Worm (Caenorhabditis elegans) whole organism, mixed stage, embryonic: Measurements from ENCODE around the gene sre-19.

Experiments
- M03D4.4 ChIP-seq: sonication (generic microtip); optimal IDR thresholded peaks from 2 replicates; lab custom pipeline; 2017; ENCODE audit warnings: mild to moderate bottlenecking, missing genetic modification characterization, missing compliant biosample characterization
- bed-3 ChIP-seq: fragments of 200-800 bp; sonication (Bioruptor generic); optimal IDR thresholded peaks from 3 replicates; lab custom pipeline; 2018; ENCODE audit warnings: mild to moderate bottlenecking, missing genetic modification characterization, moderate library complexity, missing compliant biosample characterization
- ceh-39 ChIP-seq: fragments of 150-350 bp; optimal IDR thresholded peaks from 2 replicates; lab custom pipeline; 2014; ENCODE audit warnings: missing biosample characterization, missing genetic modification characterization
- ceh-43 ChIP-seq: fragments of 200-800 bp; sonication (Bioruptor generic); optimal IDR thresholded peaks from 2 replicates; lab custom pipeline; 2018; ENCODE audit warnings: mild to moderate bottlenecking, missing genetic modification characterization, moderate library complexity, missing compliant biosample characterization
- ceh-83 ChIP-seq: fragments of 200-800 bp; sonication (Bioruptor generic); optimal IDR thresholded peaks from 2 replicates; lab custom pipeline; 2018; ENCODE audit warnings: mild to moderate bottlenecking, missing genetic modification characterization, missing compliant biosample characterization
- ces-1 ChIP-seq: fragments of 150-350 bp; optimal IDR thresholded peaks from 2 replicates; lab custom pipeline; 2014; ENCODE audit warnings: missing biosample characterization, missing genetic modification reagents, missing genetic modification characterization
- drap-1 ChIP-seq: fragments of 200-800 bp; sonication (Bioruptor generic); optimal IDR thresholded peaks from 3 replicates; lab custom pipeline; 2018; ENCODE audit warnings: mild to moderate bottlenecking, missing genetic modification characterization, missing compliant biosample characterization
- elt-1 ChIP-seq: sonication (generic microtip); optimal IDR thresholded peaks from 2 replicates; lab custom pipeline; 2017; ENCODE audit warnings: missing genetic modification characterization, mild to moderate bottlenecking, missing compliant biosample characterization, antibody characterized with exemption, moderate library complexity, borderline replicate concordance; ENCODE audit not compliant: insufficient read depth
- elt-3 ChIP-seq: fragments of 150-350 bp; optimal IDR thresholded peaks from 2 replicates; lab custom pipeline; 2014; ENCODE audit warnings: missing biosample characterization, missing genetic modification characterization
- ham-2 ChIP-seq: fragments of 200-800 bp; sonication (Bioruptor generic); optimal IDR thresholded peaks from 2 replicates; lab custom pipeline; 2018; ENCODE audit warnings: mild to moderate bottlenecking, missing genetic modification characterization, missing compliant biosample characterization
- hlh-1 ChIP-seq: fragments of 150-350 bp; optimal IDR thresholded peaks from 2 replicates; lab custom pipeline; 2014; ENCODE audit warnings: missing biosample characterization, missing genetic modification reagents, missing genetic modification characterization
- lin-13 ChIP-seq: fragments of 150-350 bp; optimal IDR thresholded peaks from 2 replicates; lab custom pipeline; 2014; ENCODE audit warnings: missing biosample characterization, missing genetic modification characterization
- lin-32 ChIP-seq: fragments of 200-800 bp; sonication (Bioruptor generic); optimal IDR thresholded peaks from 2 replicates; lab custom pipeline; 2018; ENCODE audit warnings: mild to moderate bottlenecking, missing genetic modification characterization, missing compliant biosample characterization
- lsy-2 ChIP-seq: fragments of 150-350 bp; optimal IDR thresholded peaks from 2 replicates; lab custom pipeline; 2014; ENCODE audit warnings: missing biosample characterization, missing genetic modification characterization
- mab-5 ChIP-seq: fragments of 150-350 bp; optimal IDR thresholded peaks from 2 replicates; lab custom pipeline; 2014; ENCODE audit warnings: missing biosample characterization, missing genetic modification characterization
- mep-1 ChIP-seq: fragments of 150-350 bp; optimal IDR thresholded peaks from 2 replicates; lab custom pipeline; 2017; ENCODE audit warnings: missing biosample characterization, missing genetic modification reagents, missing genetic modification characterization, inconsistent platforms
- mls-2 ChIP-seq: sonication (generic microtip); optimal IDR thresholded peaks from 2 replicates; lab custom pipeline; 2016; ENCODE audit warnings: mild to moderate bottlenecking, missing genetic modification characterization, moderate library complexity, missing compliant biosample characterization
- nhr-2 ChIP-seq: fragments of 150-350 bp; optimal IDR thresholded peaks from 2 replicates; lab custom pipeline; 2014; ENCODE audit warnings: missing biosample characterization, missing genetic modification characterization
- nhr-237 ChIP-seq: fragments of 150-350 bp; optimal IDR thresholded peaks from 2 replicates; lab custom pipeline; 2014; ENCODE audit warnings: missing biosample characterization, missing genetic modification characterization
- nhr-28 ChIP-seq: fragments of 150-350 bp; optimal IDR thresholded peaks from 2 replicates; lab custom pipeline; 2014; ENCODE audit warnings: missing biosample characterization, missing genetic modification characterization
- snpc-4 ChIP-seq: fragments of 150-350 bp; optimal IDR thresholded peaks from 2 replicates; lab custom pipeline; 2014; ENCODE audit warnings: missing biosample characterization, missing genetic modification characterization
- sptf-1 ChIP-seq: sonication (generic microtip); optimal IDR thresholded peaks from 2 replicates; lab custom pipeline; 2017; ENCODE audit warnings: mild to moderate bottlenecking, missing genetic modification characterization, moderate library complexity, missing compliant biosample characterization
- tbx-8 ChIP-seq: fragments of 200-800 bp; sonication (Bioruptor generic); optimal IDR thresholded peaks from 2 replicates; lab custom pipeline; 2018; ENCODE audit warnings: mild to moderate bottlenecking, missing genetic modification characterization, moderate library complexity, missing compliant biosample characterization
- unc-120 ChIP-seq: sonication (generic microtip); optimal IDR thresholded peaks from 2 replicates; lab custom pipeline; 2017; ENCODE audit warnings: missing genetic modification characterization, missing compliant biosample characterization; ENCODE audit not compliant: poor library complexity, severe bottlenecking
- unc-39 ChIP-seq: fragments of 150-350 bp; optimal IDR thresholded peaks from 2 replicates; lab custom pipeline; 2014; ENCODE audit warnings: missing biosample characterization, missing genetic modification characterization
- unc-62 ChIP-seq: fragments of 150-350 bp; optimal IDR thresholded peaks from 2 replicates; lab custom pipeline; 2014; ENCODE audit warnings: missing biosample characterization, missing genetic modification reagents, missing genetic modification characterization
- zip-8 ChIP-seq: fragments of 150-350 bp; optimal IDR thresholded peaks from 2 replicates; lab custom pipeline; 2014; ENCODE audit warnings: missing biosample characterization, missing genetic modification characterization
- ztf-11 ChIP-seq: fragments of 150-350 bp; optimal IDR thresholded peaks from 2 replicates; lab custom pipeline; 2014; ENCODE audit warnings: missing biosample characterization, missing genetic modification characterization

Gene sre-19

ce11 chrIV:12229679-12230078 is 9.1 kb downstream of the sre-19 start, which contains the start of gene sre-18:
Gene sre-18, minus strand, starts transcription at chrIV:12229779.
- TF ChIP-seq bed-3 (GFP tag; lab: Kevin White, UChicago), result no peak
- no peak for TF ChIP-seq mep-1 (tag; lab: Kevin White, UChicago)
- TF ChIP-seq, all 35 proteins: peak for 0

- TF ChIP-seq ztf-11 (tag; lab: Kevin White, UChicago) (no peak), ceh-43 (GFP tag; lab: Kevin White, UChicago) (no peak), nhr-28 (tag; lab: Kevin White, UChicago) (no peak), elt-3 (tag; lab: Kevin White, UChicago) (no peak), zip-8 (tag; lab: Kevin White, UChicago) (no peak), ceh-83 (GFP tag; lab: Kevin White, UChicago) (no peak), bed-3 (GFP tag; lab: Kevin White, UChicago) (no peak)
Measured at ce11 chrIV:12227012-12227411, 11.7 kb downstream of the sre-19 start, which contains the start of gene mlt-3. Gene mlt-3, minus strand, starts transcription at chrIV:12227112.

- no peak for TF ChIP-seq mab-5 (tag; lab: Kevin White, UChicago)
- TF ChIP-seq snpc-4 (tag; lab: Kevin White, UChicago), result no peak
- no peak for TF ChIP-seq ztf-11 (tag; lab: Kevin White, UChicago)
- TF ChIP-seq mls-2 (tag; lab: Kevin White, UChicago), result no peak
- TF ChIP-seq M03D4.4 (tag; lab: Kevin White, UChicago), result no peak
- TF ChIP-seq sptf-1, result no peak
- TF ChIP-seq lsy-2 (tag; lab: Kevin White, UChicago), result no peak
- TF ChIP-seq hlh-1 (tag; lab: Kevin White, UChicago), result no peak
- no peak for TF ChIP-seq ceh-43 (GFP tag; lab: Kevin White, UChicago)
- no peak for TF ChIP-seq ham-2
- TF ChIP-seq ceh-83 (GFP tag; lab: Kevin White, UChicago), result no peak
- no peak for TF ChIP-seq unc-120 (tag; lab: Kevin White, UChicago)
- TF ChIP-seq tbx-8, result no peak
- TF ChIP-seq ceh-39, result no peak
- no peak for TF ChIP-seq nhr-2 (tag; lab: Kevin White, UChicago)
- no peak for TF ChIP-seq nhr-237 (tag; lab: Kevin White, UChicago)
- TF ChIP-seq unc-39 (tag; lab: Kevin White, UChicago), result no peak
- TF ChIP-seq lin-32 (GFP tag; lab: Kevin White, UChicago), result no peak
- TF ChIP-seq ces-1, result no peak
- no peak for TF ChIP-seq elt-1
- TF ChIP-seq, all 35 proteins: peak for 0
Measured at ce11 chrIV:12219309-12219708, 19.4 kb downstream of the sre-19 start, which contains the start of gene F35G2.5. Gene F35G2.5, plus strand, starts transcription at chrIV:12219609.

- TF ChIP-seq hlh-1 (tag; lab: Kevin White, UChicago) (peak; percentile 24), drap-1 (no peak)
Measured at ce11 chrIV:12218253-12218652, 20.5 kb downstream of the sre-19 start.

ce11 chrIV:12217142-12217541 is 21.6 kb downstream of the sre-19 start:
- TF ChIP-seq bed-3 (GFP tag; lab: Kevin White, UChicago), result no peak
- peak; percentile 21 for TF ChIP-seq unc-62 (GFP tag; lab: Kevin White, UChicago)
- peak; percentile 40 for TF ChIP-seq ceh-43 (GFP tag; lab: Kevin White, UChicago)
- TF ChIP-seq, all 35 proteins: peak for 2

ce11 chrIV:12215762-12216295 is 22.9 kb downstream of the sre-19 start, which contains the start of gene phy-2:
Gene phy-2, minus strand, starts transcription at chrIV:12215987.
- TF ChIP-seq hlh-1 (tag; lab: Kevin White, UChicago) (peak; percentile 87), drap-1 (no peak)

ce11 chrIV:12212814-12213213 is 25.9 kb downstream of the sre-19 start:
- TF ChIP-seq M03D4.4 (tag; lab: Kevin White, UChicago) (no peak), hlh-1 (tag; lab: Kevin White, UChicago) (no peak), ceh-83 (GFP tag; lab: Kevin White, UChicago) (no peak), lin-13 (no peak)
